Worm (Caenorhabditis elegans): ENCODE results near the gene Y27F2A.10.
"Not testable (repeated sequence)": the region's sequence is repeated elsewhere in the genome, so short reads cannot be mapped to it uniquely, and the experiment has no call there.

Y27F2A.10 gene

DNA sequence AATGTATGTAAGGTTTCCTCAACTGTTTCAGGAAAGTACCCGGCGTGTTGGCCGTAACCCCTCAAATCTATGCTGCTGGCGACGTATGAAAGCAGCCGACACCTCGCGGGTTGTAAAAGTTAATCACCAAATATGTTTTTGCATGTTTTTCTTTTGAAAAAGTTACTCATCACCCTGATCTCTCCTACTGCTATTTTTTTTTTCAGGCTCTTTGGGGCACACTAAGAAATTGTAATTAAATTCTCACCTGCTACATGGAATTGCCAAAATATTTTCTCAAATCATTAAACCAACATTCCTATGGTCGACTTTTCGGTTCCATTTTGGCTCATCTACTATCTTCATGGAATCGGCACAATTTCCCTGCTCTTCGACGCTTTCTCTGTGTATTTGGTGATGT lies 12.8 kb upstream of the Y27F2A.10 start, which contains the start of gene sri-78:
Gene sri-78, plus strand, starts transcription at position 301 of the 400 bp plus-strand sequence.
- TF ChIP-seq tbx-2, ceh-16, nhr-237 (tag; optimal IDR thresholded peaks at IDR 0.05): not testable (repeated sequence)

DNA sequence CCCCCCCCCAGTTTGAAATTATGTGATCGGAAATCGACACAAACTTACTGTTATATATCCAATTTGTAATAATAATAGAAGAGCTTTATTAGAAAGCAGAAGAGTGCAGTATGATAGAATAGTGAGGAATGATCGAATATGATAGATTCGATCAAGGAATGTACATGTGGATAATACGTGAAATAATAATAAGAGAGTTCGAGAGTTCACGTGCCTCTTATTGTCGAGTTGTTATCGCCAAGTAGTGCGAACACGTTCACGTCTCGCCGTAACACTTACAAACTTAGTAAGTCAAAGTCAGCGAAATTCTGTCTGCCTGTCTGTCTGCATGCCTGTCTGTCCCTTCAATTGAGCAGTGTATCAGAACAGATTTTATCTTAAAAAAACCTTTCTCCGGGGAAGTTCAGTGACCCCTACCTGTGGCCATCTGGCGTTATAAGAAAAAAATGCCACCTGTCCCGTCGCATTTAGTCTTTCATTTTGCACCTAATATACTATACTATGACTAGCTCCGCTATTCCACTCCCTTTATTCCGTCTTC lies 11.3 kb upstream of the Y27F2A.10 start, which contains the start of the genes Y27F2A.6 and Y27F2A.8:
Gene Y27F2A.6, minus strand, starts transcription at position 101 of the 541 bp plus-strand sequence.
Gene Y27F2A.8, plus strand, starts transcription at position 491 of the 541 bp plus-strand sequence.
- not testable (repeated sequence) for TF ChIP-seq ztf-4, nhr-77, ceh-9 (tag; optimal IDR thresholded peaks at IDR 0.05)

ce11 chrII:3177663-3178062 lies 5.6 kb upstream of the Y27F2A.10 start, which contains the start of gene sri-40:
Gene sri-40, plus strand, starts transcription at chrII:3177963.
- not testable (repeated sequence) for TF ChIP-seq fkh-10 (GFP tag; optimal IDR thresholded peaks at IDR 0.05); sea-2 (GFP tag; optimal IDR thresholded peaks at IDR 0.05); pqm-1 (tag; optimal IDR thresholded peaks at IDR 0.05)

DNA sequence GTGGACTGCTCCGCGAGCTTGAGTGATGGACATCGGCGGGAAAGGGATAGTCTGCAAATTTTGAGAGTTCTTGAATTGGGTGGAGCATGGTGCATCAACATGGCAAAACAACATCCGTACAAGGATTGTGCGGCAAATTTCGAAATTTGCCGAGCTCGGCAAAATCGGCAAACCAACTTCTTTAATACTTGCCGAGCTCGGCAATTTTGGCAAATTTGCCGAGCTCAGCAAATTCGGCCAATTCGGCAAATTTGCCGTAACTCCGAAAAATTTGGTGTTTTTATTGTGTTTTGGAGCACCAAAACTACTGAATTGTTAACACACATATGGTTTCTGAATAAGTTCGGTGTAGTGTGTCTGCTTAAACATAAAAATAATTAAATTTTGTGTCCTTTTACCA lies 2.0 kb downstream of the Y27F2A.10 start, which contains the start of gene fbxc-55:
Gene fbxc-55, minus strand, starts transcription at position 101 of the 400 bp plus-strand sequence.
- TF ChIP-seq hmg-11 (tag; optimal IDR thresholded peaks at IDR 0.05) (no peak), jun-1 (tag; optimal IDR thresholded peaks at IDR 0.05) (no peak), mml-1 (tag; optimal IDR thresholded peaks at IDR 0.05) (no peak), nhr-11 (tag; optimal IDR thresholded peaks at IDR 0.05) (no peak), unc-62 (GFP tag; optimal IDR thresholded peaks at IDR 0.05) (no peak), ceh-9 (tag; optimal IDR thresholded peaks at IDR 0.05) (no peak), pha-4 (tag; optimal IDR thresholded peaks at IDR 0.05) (no peak), mdl-1 (tag; optimal IDR thresholded peaks at IDR 0.05) (no peak), ceh-28 (tag; optimal IDR thresholded peaks at IDR 0.05) (no peak), R02D3.7 (tag; optimal IDR thresholded peaks at IDR 0.05) (no peak), fkh-2 (tag; optimal IDR thresholded peaks at IDR 0.05) (no peak), skn-1 (tag; optimal IDR thresholded peaks at IDR 0.05) (no peak)

DNA sequence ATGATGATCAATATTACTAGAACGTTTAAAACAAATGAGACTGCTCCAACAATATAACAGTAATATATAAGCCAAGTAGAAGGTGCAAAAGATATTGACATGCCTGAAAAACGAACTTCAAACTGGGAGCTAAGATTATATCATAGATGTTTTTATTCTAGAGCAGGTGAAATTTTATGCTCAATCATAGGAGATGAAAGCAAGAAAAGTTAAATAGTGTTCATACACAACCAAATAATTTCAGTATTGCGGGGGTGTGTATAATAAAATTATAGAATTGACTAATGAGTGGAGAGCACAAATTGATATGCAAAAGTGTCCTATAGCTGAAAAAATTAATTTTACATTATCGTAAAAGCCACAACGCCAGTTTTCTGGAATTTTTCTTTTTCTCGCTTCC lies 13.1 kb downstream of the Y27F2A.10 start, which contains the start of gene sri-34:
Gene sri-34, minus strand, starts transcription at position 101 of the 400 bp plus-strand sequence.
- TF ChIP-seq lin-39 (tag; optimal IDR thresholded peaks at IDR 0.05) = no peak
- TF ChIP-seq nhr-43 (tag; optimal IDR thresholded peaks at IDR 0.05; ENCODE audit: poor library complexity, severe bottlenecking) = no peak
- TF ChIP-seq egl-27 (tag; optimal IDR thresholded peaks at IDR 0.05) = no peak
- no peak for TF ChIP-seq nhr-76 (tag; optimal IDR thresholded peaks at IDR 0.05)
- no peak for TF ChIP-seq nhr-67 (tag; optimal IDR thresholded peaks at IDR 0.05)
- no peak for TF ChIP-seq hmg-11 (tag; optimal IDR thresholded peaks at IDR 0.05)
- TF ChIP-seq nhr-77 (tag; optimal IDR thresholded peaks at IDR 0.05) = no peak
- no peak for TF ChIP-seq eor-1 (tag; optimal IDR thresholded peaks at IDR 0.05)
- no peak for TF ChIP-seq pha-4 (tag; optimal IDR thresholded peaks at IDR 0.05)
- TF ChIP-seq lsy-12 (tag; optimal IDR thresholded peaks at IDR 0.05) = no peak
- TF ChIP-seq ZK546.5 (tag; optimal IDR thresholded peaks at IDR 0.05) = no peak
- TF ChIP-seq R02D3.7 (tag; optimal IDR thresholded peaks at IDR 0.05) = no peak

ce11 chrII:3156749-3157148 lies 15.3 kb downstream of the Y27F2A.10 start, which contains the start of gene sri-33:
Gene sri-33, minus strand, starts transcription at chrII:3156849.
- TF ChIP-seq fkh-10 (GFP tag; optimal IDR thresholded peaks at IDR 0.05) (no peak), fkh-2 (tag; optimal IDR thresholded peaks at IDR 0.05) (no peak)

DNA sequence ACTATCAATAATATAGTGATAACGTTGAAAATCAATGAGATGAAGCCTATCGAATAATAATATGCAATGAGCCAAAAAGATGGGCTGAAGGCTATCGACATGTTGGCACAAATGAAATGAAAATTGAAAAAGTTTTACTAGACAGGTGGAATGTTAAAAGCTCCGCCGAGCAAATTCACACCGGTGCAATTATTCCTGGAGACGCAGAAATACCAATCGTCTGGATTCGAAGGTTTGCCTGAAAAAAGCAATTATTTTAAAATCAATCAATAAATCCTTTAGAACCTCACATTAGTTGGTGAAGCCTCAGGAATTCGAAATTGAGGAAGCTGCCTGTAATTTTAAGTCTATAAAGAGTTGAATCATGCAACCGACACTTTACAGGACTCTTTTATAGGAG lies 17.7 kb downstream of the Y27F2A.10 start, which contains the start of gene sri-32:
Gene sri-32, minus strand, starts transcription at position 101 of the 400 bp plus-strand sequence.
- no peak for TF ChIP-seq lsy-12 (tag; optimal IDR thresholded peaks at IDR 0.05)
- no peak for TF ChIP-seq tbx-2 (tag; optimal IDR thresholded peaks at IDR 0.05)
- no peak for TF ChIP-seq unc-39 (tag; optimal IDR thresholded peaks at IDR 0.05)
- TF ChIP-seq nhr-237 (tag; optimal IDR thresholded peaks at IDR 0.05) = no peak
- no peak for TF ChIP-seq hmg-11 (tag; optimal IDR thresholded peaks at IDR 0.05)
- no peak for TF ChIP-seq ceh-82 (tag; optimal IDR thresholded peaks at IDR 0.05)
- TF ChIP-seq ceh-28 (tag; optimal IDR thresholded peaks at IDR 0.05) = no peak
- no peak for TF ChIP-seq pha-4 (tag; optimal IDR thresholded peaks at IDR 0.05)
- TF ChIP-seq mdl-1 (tag; optimal IDR thresholded peaks at IDR 0.05) = no peak
- TF ChIP-seq ZK546.5 (tag; optimal IDR thresholded peaks at IDR 0.05) = no peak
- no peak for TF ChIP-seq nhr-67 (tag; optimal IDR thresholded peaks at IDR 0.05)
- TF ChIP-seq lin-39 (tag; optimal IDR thresholded peaks at IDR 0.05) = no peak
